Worm (Caenorhabditis elegans) whole organism, L3 larva: ENCODE data around the gene sre-45.

ENCODE experiments used
- R02D3.7 ChIP-seq: fragments of 150-350 bp; optimal IDR thresholded peaks from 2 replicates; lab custom pipeline; 2014; ENCODE audit warnings: missing biosample characterization, missing genetic modification characterization
- aly-2 ChIP-seq: fragments of 150-350 bp; optimal IDR thresholded peaks from 2 replicates; lab custom pipeline; 2014; ENCODE audit warnings: missing biosample characterization, missing genetic modification characterization
- ama-1 ChIP-seq: fragments of 150-350 bp; optimal IDR thresholded peaks from 2 replicates; lab custom pipeline; 2018
- ceh-16 ChIP-seq: sonication (generic microtip); optimal IDR thresholded peaks from 2 replicates; lab custom pipeline; 2017; ENCODE audit warnings: missing biosample characterization, missing genetic modification characterization
- ceh-28 ChIP-seq: fragments of 150-350 bp; optimal IDR thresholded peaks from 2 replicates; lab custom pipeline; 2014; ENCODE audit warnings: missing biosample characterization, missing genetic modification reagents, missing genetic modification characterization
- ceh-82 ChIP-seq: fragments of 150-350 bp; optimal IDR thresholded peaks from 2 replicates; lab custom pipeline; 2014; ENCODE audit warnings: missing biosample characterization, missing genetic modification characterization
- ceh-9 ChIP-seq: sonication (generic microtip); optimal IDR thresholded peaks from 2 replicates; lab custom pipeline; 2018; ENCODE audit warnings: missing biosample characterization, missing genetic modification characterization
- egl-27 ChIP-seq: sonication (generic microtip); optimal IDR thresholded peaks from 4 replicates; lab custom pipeline; 2017; ENCODE audit warnings: missing biosample characterization, missing genetic modification reagents, missing genetic modification characterization
- egl-5 ChIP-seq: fragments of 150-350 bp; optimal IDR thresholded peaks from 2 replicates; lab custom pipeline; 2017; ENCODE audit warnings: missing biosample characterization, missing genetic modification reagents, missing genetic modification characterization, inconsistent platforms
- elt-2 ChIP-seq: sonication (generic microtip); optimal IDR thresholded peaks from 2 replicates; lab custom pipeline; 2016; ENCODE audit warnings: missing genetic modification reagents, mild to moderate bottlenecking, missing genetic modification characterization, missing compliant biosample characterization
- eor-1 ChIP-seq, 2 experiments: fragments of 150-350 bp; optimal IDR thresholded peaks; 2 replicates each; lab custom pipeline; 2014 to 2018; ENCODE audit warnings: missing biosample characterization in 2 of 2, missing genetic modification characterization in 2 of 2
- fkh-10 ChIP-seq: sonication (generic microtip); optimal IDR thresholded peaks from 2 replicates; lab custom pipeline; 2017; ENCODE audit warnings: missing biosample characterization, missing genetic modification reagents, missing genetic modification characterization
- fkh-2 ChIP-seq: fragments of 150-350 bp; optimal IDR thresholded peaks from 2 replicates; lab custom pipeline; 2014; ENCODE audit warnings: missing biosample characterization, missing genetic modification reagents, missing genetic modification characterization
- fos-1 ChIP-seq: fragments of 150-350 bp; optimal IDR thresholded peaks from 2 replicates; lab custom pipeline; 2014; ENCODE audit warnings: missing biosample characterization, missing genetic modification characterization
- hmg-11 ChIP-seq: sonication (generic microtip); optimal IDR thresholded peaks from 2 replicates; lab custom pipeline; 2016; ENCODE audit warnings: missing genetic modification characterization, missing compliant biosample characterization
- lin-15B ChIP-seq: fragments of 150-350 bp; optimal IDR thresholded peaks from 2 replicates; lab custom pipeline; 2014; ENCODE audit warnings: missing biosample characterization, missing genetic modification characterization
- lin-39 ChIP-seq: fragments of 150-350 bp; optimal IDR thresholded peaks from 2 replicates; lab custom pipeline; 2018; ENCODE audit warnings: missing biosample characterization, missing genetic modification reagents, missing genetic modification characterization
- mml-1 ChIP-seq: fragments of 150-350 bp; sonication (generic microtip); optimal IDR thresholded peaks from 3 replicates; lab custom pipeline; 2014; ENCODE audit warnings: missing biosample characterization, missing genetic modification characterization
- nfya-1 ChIP-seq: sonication (generic microtip); optimal IDR thresholded peaks from 2 replicates; lab custom pipeline; 2017; ENCODE audit warnings: missing genetic modification characterization, mild to moderate bottlenecking, missing compliant biosample characterization, antibody characterized with exemption, moderate library complexity; ENCODE audit not compliant: insufficient read depth
- nhr-12 ChIP-seq: fragments of 150-350 bp; optimal IDR thresholded peaks from 2 replicates; lab custom pipeline; 2014; ENCODE audit warnings: missing biosample characterization, missing genetic modification characterization
- nhr-23 ChIP-seq: fragments of 150-350 bp; optimal IDR thresholded peaks from 2 replicates; lab custom pipeline; 2014; ENCODE audit warnings: missing biosample characterization, missing genetic modification reagents, missing genetic modification characterization
- nhr-237 ChIP-seq: fragments of 150-350 bp; optimal IDR thresholded peaks from 2 replicates; lab custom pipeline; 2014; ENCODE audit warnings: missing biosample characterization, missing genetic modification characterization
- nhr-25 ChIP-seq: sonication (generic microtip); optimal IDR thresholded peaks from 2 replicates; lab custom pipeline; 2017; ENCODE audit warnings: missing biosample characterization, missing genetic modification characterization
- nhr-28 ChIP-seq: fragments of 150-350 bp; optimal IDR thresholded peaks from 2 replicates; lab custom pipeline; 2014; ENCODE audit warnings: missing biosample characterization, missing genetic modification characterization
- nhr-43 ChIP-seq: sonication (generic microtip); optimal IDR thresholded peaks from 2 replicates; lab custom pipeline; 2016; ENCODE audit warnings: mild to moderate bottlenecking, missing genetic modification characterization, missing compliant biosample characterization; ENCODE audit not compliant: poor library complexity, severe bottlenecking
- nhr-67 ChIP-seq: fragments of 150-350 bp; optimal IDR thresholded peaks from 2 replicates; lab custom pipeline; 2014; ENCODE audit warnings: missing biosample characterization, missing genetic modification characterization
- nhr-76 ChIP-seq: fragments of 150-350 bp; sonication (generic microtip); optimal IDR thresholded peaks from 5 replicates; lab custom pipeline; 2014; ENCODE audit warnings: missing biosample characterization, missing genetic modification characterization
- nhr-77 ChIP-seq: fragments of 150-350 bp; optimal IDR thresholded peaks from 2 replicates; lab custom pipeline; 2014; ENCODE audit warnings: missing biosample characterization, missing genetic modification characterization
- pqm-1 ChIP-seq: fragments of 150-350 bp; optimal IDR thresholded peaks from 2 replicates; lab custom pipeline; 2017; ENCODE audit warnings: missing biosample characterization, missing genetic modification characterization, inconsistent platforms
- sea-2 ChIP-seq: fragments of 150-350 bp; sonication (generic microtip); optimal IDR thresholded peaks from 4 replicates; lab custom pipeline; 2014; ENCODE audit warnings: missing biosample characterization, missing genetic modification reagents, missing genetic modification characterization
- snpc-4 ChIP-seq: fragments of 150-350 bp; optimal IDR thresholded peaks from 2 replicates; lab custom pipeline; 2014; ENCODE audit warnings: missing biosample characterization, missing genetic modification characterization
- tbx-2 ChIP-seq: sonication (generic microtip); optimal IDR thresholded peaks from 2 replicates; lab custom pipeline; 2016; ENCODE audit warnings: mild to moderate bottlenecking, missing genetic modification characterization, missing compliant biosample characterization
- unc-39 ChIP-seq: sonication (generic microtip); optimal IDR thresholded peaks from 4 replicates; lab custom pipeline; 2017; ENCODE audit warnings: missing biosample characterization, missing genetic modification characterization
- zag-1 ChIP-seq: fragments of 150-350 bp; optimal IDR thresholded peaks from 2 replicates; lab custom pipeline; 2014; ENCODE audit warnings: missing biosample characterization, missing genetic modification characterization
- ztf-11 ChIP-seq: fragments of 150-350 bp; optimal IDR thresholded peaks from 2 replicates; lab custom pipeline; 2014; ENCODE audit warnings: missing biosample characterization, missing genetic modification characterization
- ztf-4 ChIP-seq: fragments of 150-350 bp; optimal IDR thresholded peaks from 2 replicates; lab custom pipeline; 2014; ENCODE audit warnings: missing biosample characterization, missing genetic modification characterization

Gene sre-45

DNA sequence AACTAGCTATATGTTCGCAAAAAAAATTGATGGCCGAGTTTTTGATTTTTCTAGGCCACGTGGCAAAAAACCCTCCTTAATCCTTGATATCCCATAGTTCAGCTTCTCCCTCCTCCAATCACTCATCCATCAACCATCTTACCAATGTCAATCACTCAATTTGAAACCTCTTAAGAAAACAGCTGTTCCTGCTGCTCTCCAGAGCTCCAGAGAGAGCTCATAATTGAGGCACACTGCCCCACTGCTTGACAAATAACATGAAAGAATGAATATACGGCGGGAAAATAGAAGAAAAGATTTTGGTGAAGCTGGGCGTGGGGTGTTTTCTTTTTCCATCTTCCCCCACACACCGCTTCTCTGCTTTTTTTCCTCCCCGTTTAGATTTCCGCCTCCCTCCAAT, 17.1 kb upstream of the sre-45 start:
- TF ChIP-seq egl-5 = peak; percentile 22
- TF ChIP-seq lin-39 = peak; percentile 66
- TF ChIP-seq nhr-23 = no peak
- no peak for TF ChIP-seq elt-2 (tag; lab: Kevin White, UChicago)
- no peak for TF ChIP-seq hmg-11
- no peak for TF ChIP-seq unc-39 (tag; lab: Kevin White, UChicago)
- no peak for TF ChIP-seq nhr-67 (tag; lab: Kevin White, UChicago)
- TF ChIP-seq nhr-28 (tag; lab: Kevin White, UChicago) = no peak

DNA sequence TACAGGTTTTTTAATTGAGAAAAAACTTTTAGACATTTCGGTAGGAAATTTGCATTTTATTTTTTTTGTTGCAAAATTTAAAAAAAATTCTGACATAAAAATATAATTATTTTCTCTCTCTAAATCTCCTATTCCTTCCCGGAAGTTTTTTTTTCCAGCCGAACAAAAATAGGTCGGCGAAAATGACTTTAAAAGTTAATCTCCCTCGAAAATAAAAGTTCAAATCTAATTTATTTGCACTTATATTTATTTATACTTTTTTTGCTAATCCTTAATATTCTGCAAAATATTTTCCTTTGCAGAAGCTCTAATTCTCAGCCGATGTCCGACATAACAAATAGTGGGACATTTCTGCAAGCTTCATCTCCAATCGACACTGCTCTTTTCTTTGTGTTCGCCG, 16.1 kb upstream of the sre-45 start, which contains the start of gene F45H10.5:
TSS of gene F45H10.5 (plus strand) at position 301 of the 400 bp plus-strand sequence.
- TF ChIP-seq egl-27 (tag; lab: Kevin White, UChicago) (no peak), nfya-1 (tag; lab: Kevin White, UChicago) (no peak), unc-39 (tag; lab: Kevin White, UChicago) (no peak), mml-1 (tag; lab: Kevin White, UChicago) (no peak), ceh-28 (tag; lab: Kevin White, UChicago) (no peak), egl-5 (no peak), nhr-43 (tag; lab: Kevin White, UChicago) (no peak), eor-1 (tag; optimal IDR thresholded peaks at IDR 0.05; lab: Kevin White, UChicago) (no peak), fos-1 (no peak), nhr-25 (tag; lab: Kevin White, UChicago) (no peak), nhr-237 (tag; lab: Kevin White, UChicago) (no peak), ztf-4 (no peak), lin-15B (tag; lab: Kevin White, UChicago) (no peak), nhr-12 (tag; lab: Kevin White, UChicago) (no peak), pqm-1 (tag; lab: Kevin White, UChicago) (no peak), nhr-23 (no peak), tbx-2 (no peak)
- TF ChIP-seq, all 47 proteins: peak for 0

DNA sequence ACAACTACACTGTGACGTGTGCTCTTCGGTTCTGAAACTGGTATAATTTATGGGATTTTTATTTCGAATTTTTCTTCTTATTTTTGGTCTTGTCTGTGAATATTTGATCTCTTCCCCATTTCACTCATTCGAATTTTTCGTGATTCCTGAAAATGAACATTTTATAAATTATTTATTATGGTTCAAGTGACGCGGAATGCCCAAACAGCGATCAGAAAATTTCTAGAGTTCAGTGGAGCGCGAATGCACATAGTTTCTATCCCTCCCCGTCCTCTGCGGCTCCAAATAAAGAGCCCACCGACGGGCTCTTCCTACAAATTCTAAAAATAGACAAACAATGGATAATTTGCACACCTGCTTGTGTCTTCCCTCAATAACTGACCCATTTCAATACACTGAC, 14.0 kb upstream of the sre-45 start, which contains the start of gene F54F11.1:
TSS of gene F54F11.1 (plus strand) at position 301 of the 400 bp plus-strand sequence.
- TF ChIP-seq egl-27 (tag; lab: Kevin White, UChicago) (no peak), nhr-43 (tag; lab: Kevin White, UChicago) (no peak), egl-5 (no peak), ama-1 (lab: Kevin White, UChicago) (no peak), zag-1 (tag; lab: Kevin White, UChicago) (no peak), ztf-11 (tag; lab: Kevin White, UChicago) (no peak), fkh-10 (GFP tag; lab: Kevin White, UChicago) (no peak), nhr-12 (tag; lab: Kevin White, UChicago) (no peak), nhr-25 (tag; lab: Kevin White, UChicago) (no peak), aly-2 (no peak), R02D3.7 (tag; lab: Kevin White, UChicago) (no peak), ceh-28 (tag; lab: Kevin White, UChicago) (no peak), mml-1 (tag; lab: Kevin White, UChicago) (no peak), nhr-237 (tag; lab: Kevin White, UChicago) (no peak), sea-2 (GFP tag; lab: Kevin White, UChicago) (no peak), ztf-4 (no peak), lin-15B (tag; lab: Kevin White, UChicago) (no peak), fos-1 (no peak), nhr-77 (no peak), unc-39 (tag; lab: Kevin White, UChicago) (no peak)

DNA sequence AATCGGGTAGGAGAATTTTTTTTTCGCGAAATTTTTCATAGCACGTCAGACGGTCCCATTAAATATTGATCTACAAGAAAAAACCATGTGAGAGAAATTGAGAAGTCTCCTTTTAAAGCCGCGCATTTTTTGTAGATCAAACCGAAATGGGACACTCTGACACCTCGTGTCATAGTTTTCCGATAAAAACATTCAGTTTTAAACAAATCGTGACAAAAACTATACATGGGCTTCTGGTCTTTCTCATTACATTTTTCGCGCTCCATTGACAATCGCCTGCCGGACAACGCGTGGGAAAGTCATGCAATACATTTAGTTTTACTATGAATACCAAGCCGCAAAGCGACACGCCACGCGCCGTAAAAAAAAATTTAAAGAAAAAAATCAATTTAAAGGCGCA, 12.3 kb upstream of the sre-45 start:
- TF ChIP-seq nfya-1 (tag; lab: Kevin White, UChicago) = no peak
- no peak for TF ChIP-seq snpc-4 (tag; lab: Kevin White, UChicago)
- TF ChIP-seq mml-1 (tag; lab: Kevin White, UChicago) = no peak
- TF ChIP-seq nhr-76 = no peak
- no peak for TF ChIP-seq ceh-9
- TF ChIP-seq ceh-82 (tag; lab: Kevin White, UChicago) = no peak
- no peak for TF ChIP-seq ceh-16 (tag; lab: Kevin White, UChicago)
- no peak for TF ChIP-seq fkh-2
- no peak for TF ChIP-seq ama-1 (lab: Kevin White, UChicago)
- TF ChIP-seq nhr-28 (tag; lab: Kevin White, UChicago) = no peak
